Worm (Caenorhabditis elegans) whole organism, midembryonic: ENCODE measurements around the gene str-31.

Experiments used
- T22C8.4 ChIP-seq: fragments of 200-800 bp; sonication (Bioruptor generic); IDR thresholded peaks from 2 replicates; pipeline ENCODE4 v1.3.6; 2022; ENCODE audit warnings: missing genetic modification characterization, missing compliant biosample characterization
- cog-1 ChIP-seq: sonication (generic microtip); optimal IDR thresholded peaks from 2 replicates; lab custom pipeline; 2016; ENCODE audit warnings: missing genetic modification characterization, missing compliant biosample characterization
- klf-2 ChIP-seq: fragments of 200-800 bp; sonication (Bioruptor generic); conservative IDR thresholded peaks from 2 replicates; pipeline ENCODE4 v1.3.6; 2022; ENCODE audit warnings: missing genetic modification reagents, missing genetic modification characterization, missing compliant biosample characterization
- med-1 ChIP-seq: sonication (generic microtip); optimal IDR thresholded peaks from 2 replicates; lab custom pipeline; 2017; ENCODE audit warnings: missing genetic modification characterization, mild to moderate bottlenecking, missing compliant biosample characterization, antibody characterized with exemption, missing genetic modification reagents; ENCODE audit not compliant: insufficient read depth
- tab-1 ChIP-seq: fragments of 200-800 bp; sonication (Bioruptor generic); IDR thresholded peaks from 2 replicates; pipeline ENCODE4 v1.3.6; 2022; ENCODE audit warnings: missing genetic modification characterization, missing compliant biosample characterization
- ztf-23 ChIP-seq: fragments of 200-800 bp; sonication (Bioruptor generic); IDR thresholded peaks from 2 replicates; pipeline ENCODE4 v1.3.6; 2022; ENCODE audit warnings: missing genetic modification reagents, missing genetic modification characterization, missing compliant biosample characterization
- ztf-29 ChIP-seq: fragments of 200-800 bp; sonication (Bioruptor generic); IDR thresholded peaks from 2 replicates; pipeline ENCODE4 v1.3.6; 2022; ENCODE audit warnings: missing genetic modification reagents, missing genetic modification characterization, missing compliant biosample characterization

- no peak for TF ChIP-seq T22C8.4 (GFP tag; lab: Robert Waterston, UW)
- no peak for TF ChIP-seq ztf-23
- no peak for TF ChIP-seq med-1 (GFP tag; lab: Kevin White, UChicago)
- no peak for TF ChIP-seq klf-2 (GFP tag; lab: Robert Waterston, UW)
- TF ChIP-seq ztf-29 = no peak
- no peak for TF ChIP-seq cog-1 (tag; lab: Kevin White, UChicago)
- no peak for TF ChIP-seq tab-1
Observed at ce11 chrV:7504271-7504670, 4.2 kb downstream of the str-31 start, which contains the start of gene srh-229.
